Fruit fly (Drosophila melanogaster): ENCODE results near the gene CG7202.
A peak's percentile ranks its signal among the peaks of the same experiment; 100 is the strongest.

Gene CG7202

dm6 chr3L:21492723-21493316, at the start of gene CG7202, which contains the start of gene CG7519:
Gene CG7202 (minus strand): TSS chr3L:21492773.
Gene CG7519 (plus strand): TSS chr3L:21493083.
- TF ChIP-seq CTCF (optimal IDR thresholded peaks at IDR 0.05) (no peak), CG8478 (optimal IDR thresholded peaks at IDR 0.05) (no peak)

dm6 chr3L:21542059-21542458, 49.5 kb upstream of the CG7202 start, which contains the start of gene CG33290:
Gene CG33290 (plus strand): TSS chr3L:21542359.
- TF ChIP-seq CG8478 (optimal IDR thresholded peaks at IDR 0.05) = no peak
- no peak for TF ChIP-seq CTCF (optimal IDR thresholded peaks at IDR 0.05)

- no peak for TF ChIP-seq CG8478 (optimal IDR thresholded peaks at IDR 0.05)
- TF ChIP-seq CTCF (optimal IDR thresholded peaks at IDR 0.05) = peak; percentile 13 to 14
Observed at dm6 chr3L:21539245-21540196, 46.9 kb upstream of the CG7202 start, which contains the start of the genes COX8 and VhaM9.7-b. Gene COX8 (minus strand): TSS chr3L:21539447. Gene VhaM9.7-b (plus strand): TSS chr3L:21539862.

- TF ChIP-seq CG8478 (optimal IDR thresholded peaks at IDR 0.05) (no peak), CTCF (optimal IDR thresholded peaks at IDR 0.05) (no peak)
Observed at dm6 chr3L:21538893-21539244, 46.3 kb upstream of the CG7202 start.

- TF ChIP-seq CG8478 (optimal IDR thresholded peaks at IDR 0.05) (no peak), CTCF (optimal IDR thresholded peaks at IDR 0.05) (peak; percentile 39 to 50)
Observed at dm6 chr3L:21536857-21537256, 44.3 kb upstream of the CG7202 start, which contains the start of gene Rpn10. Gene Rpn10 (plus strand): TSS chr3L:21537000.

dm6 chr3L:21534360-21534759, 41.8 kb upstream of the CG7202 start, which contains the start of gene ppk5:
Gene ppk5 (plus strand): TSS chr3L:21534660.
- TF ChIP-seq CTCF (optimal IDR thresholded peaks at IDR 0.05) (no peak), CG8478 (optimal IDR thresholded peaks at IDR 0.05) (no peak)

dm6 chr3L:21533270-21533948, 40.8 kb upstream of the CG7202 start, which contains the start of gene Mkrn1:
Gene Mkrn1 (minus strand): TSS chr3L:21533713.
- TF ChIP-seq CTCF (optimal IDR thresholded peaks at IDR 0.05) (peak in 1 of 2 experiments; percentile 40), CG8478 (optimal IDR thresholded peaks at IDR 0.05) (no peak)

dm6 chr3L:21529108-21529507, 36.5 kb upstream of the CG7202 start, which contains the start of gene Arv1:
Gene Arv1 (minus strand): TSS chr3L:21529333.
- TF ChIP-seq CG8478 (optimal IDR thresholded peaks at IDR 0.05) = no peak
- no peak for TF ChIP-seq CTCF (optimal IDR thresholded peaks at IDR 0.05)

- TF ChIP-seq CTCF (optimal IDR thresholded peaks at IDR 0.05) (no peak), CG8478 (optimal IDR thresholded peaks at IDR 0.05) (no peak)
Observed at dm6 chr3L:21524071-21524889, 31.7 kb upstream of the CG7202 start.

dm6 chr3L:21523059-21523836, 30.7 kb upstream of the CG7202 start, which contains the start of gene CG7611:
Gene CG7611 (plus strand): TSS chr3L:21523186.
- no peak for TF ChIP-seq CG8478 (optimal IDR thresholded peaks at IDR 0.05)
- TF ChIP-seq CTCF (optimal IDR thresholded peaks at IDR 0.05) = peak in 1 of 2 experiments; percentile 1

- TF ChIP-seq CTCF (optimal IDR thresholded peaks at IDR 0.05) = no peak
Observed at dm6 chr3L:21518345-21518744, 25.8 kb upstream of the CG7202 start.

dm6 chr3L:21516716-21517266, 24.2 kb upstream of the CG7202 start:
- TF ChIP-seq CG8478 (optimal IDR thresholded peaks at IDR 0.05) = no peak
- no peak for TF ChIP-seq CTCF (optimal IDR thresholded peaks at IDR 0.05)
